Worm (Caenorhabditis elegans): ENCODE data around the gene mtr-4.

DNA sequence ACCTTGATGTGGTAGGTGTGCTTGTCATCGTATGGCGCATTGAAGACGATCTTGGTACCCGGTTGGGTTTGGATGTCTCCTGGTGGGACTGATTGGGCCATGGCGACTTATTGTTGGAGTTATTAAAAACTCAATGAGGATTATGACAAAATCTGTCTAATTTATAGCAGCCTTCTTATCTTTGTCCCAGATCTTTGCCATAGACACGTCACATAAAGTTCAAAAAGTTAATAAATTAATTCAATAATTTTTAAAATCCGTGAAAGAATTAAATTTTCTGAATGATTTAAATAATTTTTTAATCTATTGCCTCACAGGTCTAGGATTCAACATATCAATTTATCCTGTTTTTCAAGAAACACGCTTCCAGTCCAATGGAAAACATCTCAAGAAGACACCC lies 10.8 kb downstream of the mtr-4 start, which contains the start of gene msp-81:
- TF ChIP-seq K11D2.4 (GFP tag; IDR thresholded peaks at IDR 0.05) (no peak), F37B4.10 (GFP tag; IDR thresholded peaks at IDR 0.05) (no peak), snpc-4 (GFP tag; optimal IDR thresholded peaks at IDR 0.05) (no peak), snpc-4 (tag; optimal IDR thresholded peaks at IDR 0.05) (no peak), him-1 (tag; optimal IDR thresholded peaks at IDR 0.05) (no peak), ama-1 (optimal IDR thresholded peaks at IDR 0.05) (no peak), ama-1 (GFP tag; optimal IDR thresholded peaks at IDR 0.05) (no peak), C17E4.6 (GFP tag; IDR thresholded peaks at IDR 0.05) (no peak), egl-44 (GFP tag; IDR thresholded peaks at IDR 0.05) (no peak), dox-1 (GFP tag; IDR thresholded peaks at IDR 0.05) (no peak), nfya-1 (tag; optimal IDR thresholded peaks at IDR 0.05; ENCODE audit: borderline replicate concordance, insufficient read depth) (no peak), ets-4 (GFP tag; optimal IDR thresholded peaks at IDR 0.05) (no peak), unc-62 (GFP tag; optimal IDR thresholded peaks at IDR 0.05) (no peak)
